Worm (Caenorhabditis elegans) whole organism, L4/young adult: ENCODE data around the gene cpg-18.

Experiments
- W03F9.2 ChIP-seq: fragments of 150-350 bp; optimal IDR thresholded peaks from 2 replicates; lab custom pipeline; 2014; ENCODE audit warnings: missing biosample characterization, missing genetic modification characterization
- dao-5 ChIP-seq: sonication (generic microtip); optimal IDR thresholded peaks from 2 replicates; lab custom pipeline; 2016; ENCODE audit warnings: missing genotype, missing genetic modification characterization, moderate library complexity, missing compliant biosample characterization
- him-1 ChIP-seq: sonication (generic microtip); optimal IDR thresholded peaks from 2 replicates; lab custom pipeline; 2016; ENCODE audit warnings: missing genotype, missing genetic modification reagents, missing genetic modification characterization, missing compliant biosample characterization

- TF ChIP-seq him-1 (tag; lab: Kevin White, UChicago) (no peak), W03F9.2 (tag; lab: Kevin White, UChicago) (no peak), dao-5 (tag; lab: Kevin White, UChicago) (no peak)
Observed at ce11 chrIV:5755922-5756321, 21.1 kb downstream of the cpg-18 start.
